Worm (Caenorhabditis elegans): ENCODE data around the gene nhr-201.

Gene nhr-201

ce11 chrV:482860-483259, 18.2 kb downstream of the nhr-201 start:
- no peak for TF ChIP-seq lim-7 (GFP tag; IDR thresholded peaks at IDR 0.05)
- TF ChIP-seq dmd-6 (GFP tag; IDR thresholded peaks at IDR 0.05) = 0 out of 2 replicates have a peak, but pooled peaks have one; percentile 24

- peak; percentile 57 for TF ChIP-seq dmd-6 (GFP tag; IDR thresholded peaks at IDR 0.05)
- no peak for TF ChIP-seq snpc-4 (tag; optimal IDR thresholded peaks at IDR 0.05)
- no peak for TF ChIP-seq daf-16 (GFP tag; optimal IDR thresholded peaks at IDR 0.05)
- TF ChIP-seq daf-16 (tag; optimal IDR thresholded peaks at IDR 0.05) = peak; percentile 86
- peak; percentile 48 for TF ChIP-seq nhr-77 (tag; optimal IDR thresholded peaks at IDR 0.05)
- TF ChIP-seq aha-1 (tag) = peak; percentile 46
- TF ChIP-seq nhr-28 (tag; optimal IDR thresholded peaks at IDR 0.05) = peak; percentile 91
- peak; percentile 81 for TF ChIP-seq pqm-1 (tag; optimal IDR thresholded peaks at IDR 0.05)
- peak; percentile 80 for TF ChIP-seq php-3 (GFP tag; IDR thresholded peaks at IDR 0.05)
- no peak for TF ChIP-seq T26A8.4 (GFP tag; IDR thresholded peaks at IDR 0.05)
- peak; percentile 1 for TF ChIP-seq nhr-102 (tag; optimal IDR thresholded peaks at IDR 0.05)
- TF ChIP-seq hlh-11 (tag; optimal IDR thresholded peaks at IDR 0.05) = peak; percentile 31
- TF ChIP-seq pha-4 (GFP tag; IDR thresholded peaks at IDR 0.05) = no peak
- no peak for TF ChIP-seq pha-4 (tag; optimal IDR thresholded peaks at IDR 0.05)
- peak; percentile 65 for TF ChIP-seq dve-1 (tag; optimal IDR thresholded peaks at IDR 0.05; ENCODE audit: insufficient read depth)
Observed at ce11 chrV:483289-483795, 18.7 kb downstream of the nhr-201 start, which contains the start of gene nhr-130. Gene nhr-130, minus strand, starts transcription at chrV:483339.

- TF ChIP-seq php-3 (GFP tag; IDR thresholded peaks at IDR 0.05) = 0 out of 2 replicates have a peak, but pooled peaks have one; percentile 10
- TF ChIP-seq nhr-48 (tag; optimal IDR thresholded peaks at IDR 0.05) = no peak
- TF ChIP-seq hlh-11 (tag; optimal IDR thresholded peaks at IDR 0.05) = peak; percentile 26
- no peak for TF ChIP-seq lin-15B (tag; optimal IDR thresholded peaks at IDR 0.05)
- TF ChIP-seq nhr-76 (tag; optimal IDR thresholded peaks at IDR 0.05) = no peak
- no peak for TF ChIP-seq F26F4.8 (GFP tag; conservative IDR thresholded peaks at IDR 0.05)
- no peak for TF ChIP-seq Y75B8A.6 (GFP tag; IDR thresholded peaks at IDR 0.05)
- no peak for TF ChIP-seq daf-8 (GFP tag; IDR thresholded peaks at IDR 0.05)
- no peak for TF ChIP-seq fos-1 (tag; optimal IDR thresholded peaks at IDR 0.05)
- no peak for TF ChIP-seq F37D6.2 (tag; optimal IDR thresholded peaks at IDR 0.05)
- TF ChIP-seq dpl-1 (GFP tag; optimal IDR thresholded peaks at IDR 0.05) = no peak
- TF ChIP-seq dve-1 (tag; optimal IDR thresholded peaks at IDR 0.05; ENCODE audit: insufficient read depth) = peak; percentile 45
- no peak for TF ChIP-seq ztf-11 (tag; optimal IDR thresholded peaks at IDR 0.05)
- TF ChIP-seq nhr-41 (GFP tag; IDR thresholded peaks at IDR 0.05) = no peak
- TF ChIP-seq madf-9 (GFP tag; conservative IDR thresholded peaks at IDR 0.05) = no peak
- TF ChIP-seq mep-1 (tag; optimal IDR thresholded peaks at IDR 0.05) = no peak
- TF ChIP-seq zfp-3 (GFP tag; conservative IDR thresholded peaks at IDR 0.05) = no peak
- no peak for TF ChIP-seq skn-1 (tag; optimal IDR thresholded peaks at IDR 0.05)
- TF ChIP-seq ceh-82 (tag; optimal IDR thresholded peaks at IDR 0.05) = no peak
- no peak for TF ChIP-seq ZK546.5 (tag; optimal IDR thresholded peaks at IDR 0.05)
- TF ChIP-seq jun-1 (tag; optimal IDR thresholded peaks at IDR 0.05) = no peak
- no peak for TF ChIP-seq T26A8.4 (GFP tag; IDR thresholded peaks at IDR 0.05)
- TF ChIP-seq zfp-2 (tag; optimal IDR thresholded peaks at IDR 0.05) = no peak
- no peak for TF ChIP-seq nhr-102 (tag; optimal IDR thresholded peaks at IDR 0.05)
- TF ChIP-seq snpc-4 (tag; optimal IDR thresholded peaks at IDR 0.05) = no peak
- 0 out of 2 replicates have a peak, but pooled peaks have one; percentile 16 for TF ChIP-seq tra-1 (GFP tag; IDR thresholded peaks at IDR 0.05)
- TF ChIP-seq hlh-30 (tag; optimal IDR thresholded peaks at IDR 0.05; ENCODE audit: insufficient read depth) = peak; percentile 28
- no peak for TF ChIP-seq ces-1 (GFP tag; optimal IDR thresholded peaks at IDR 0.05)
- TF ChIP-seq pqm-1 (tag; optimal IDR thresholded peaks at IDR 0.05) = peak; percentile 13
- TF ChIP-seq duxl-1 (tag; optimal IDR thresholded peaks at IDR 0.05; ENCODE audit: poor library complexity) = no peak
- no peak for TF ChIP-seq spr-1 (tag; optimal IDR thresholded peaks at IDR 0.05)
- no peak for TF ChIP-seq tag-97 (GFP tag; IDR thresholded peaks at IDR 0.05)
- no peak for TF ChIP-seq ceh-44 (GFP tag; IDR thresholded peaks at IDR 0.05)
- no peak for TF ChIP-seq set-16 (GFP tag; IDR thresholded peaks at IDR 0.05)
- TF ChIP-seq gei-8 (GFP tag; optimal IDR thresholded peaks at IDR 0.05) = no peak
- TF ChIP-seq ama-1 (optimal IDR thresholded peaks at IDR 0.05) = no peak
- no peak for TF ChIP-seq F44E2.7 (GFP tag; IDR thresholded peaks at IDR 0.05)
- TF ChIP-seq lin-13 (GFP tag; optimal IDR thresholded peaks at IDR 0.05) = no peak
Observed at ce11 chrV:484285-484890, 19.8 kb downstream of the nhr-201 start, which contains the start of gene nhr-212. Gene nhr-212, plus strand, starts transcription at chrV:484857.
